Fruit fly (Drosophila melanogaster) whole organism, pupa: ENCODE data around the gene Charon.

Experiments used
- CG12605 ChIP-seq: fragments of 200-800 bp; sonication (Bioruptor generic); IDR thresholded peaks from 2 replicates; pipeline ENCODE4 v1.3.6; 2022; ENCODE audit warnings: missing biosample characterization, missing genetic modification characterization
- CG14655 ChIP-seq: fragments of 200-800 bp; sonication (Bioruptor generic); optimal IDR thresholded peaks from 3 replicates; lab custom pipeline; 2017; ENCODE audit warnings: mild to moderate bottlenecking, missing biosample characterization, missing genetic modification reagents, missing genetic modification characterization
- CG17806 ChIP-seq: fragments of 200-800 bp; sonication (Bioruptor generic); optimal IDR thresholded peaks from 2 replicates; lab custom pipeline; 2018; ENCODE audit warnings: missing biosample characterization, mild to moderate bottlenecking, missing genetic modification characterization, moderate library complexity
- CG4496 ChIP-seq: fragments of 200-800 bp; sonication (Bioruptor generic); IDR thresholded peaks from 3 replicates; pipeline ENCODE4 v1.3.6; 2022; ENCODE audit warnings: missing biosample characterization, missing genetic modification characterization
- CG8159 ChIP-seq: fragments of 200-800 bp; sonication (Bioruptor generic); optimal IDR thresholded peaks from 3 replicates; lab custom pipeline; 2018; ENCODE audit warnings: missing biosample characterization, mild to moderate bottlenecking, missing genetic modification characterization, moderate library complexity
- D1 ChIP-seq: fragments of 200-800 bp; sonication (Bioruptor generic); optimal IDR thresholded peaks from 2 replicates; lab custom pipeline; 2018; ENCODE audit warnings: missing biosample characterization, mild to moderate bottlenecking, missing genetic modification characterization, moderate library complexity
- Pif1A ChIP-seq: fragments of 200-800 bp; sonication (Bioruptor generic); optimal IDR thresholded peaks from 3 replicates; lab custom pipeline; 2016; ENCODE audit warnings: missing biosample characterization, missing genetic modification characterization

DNA sequence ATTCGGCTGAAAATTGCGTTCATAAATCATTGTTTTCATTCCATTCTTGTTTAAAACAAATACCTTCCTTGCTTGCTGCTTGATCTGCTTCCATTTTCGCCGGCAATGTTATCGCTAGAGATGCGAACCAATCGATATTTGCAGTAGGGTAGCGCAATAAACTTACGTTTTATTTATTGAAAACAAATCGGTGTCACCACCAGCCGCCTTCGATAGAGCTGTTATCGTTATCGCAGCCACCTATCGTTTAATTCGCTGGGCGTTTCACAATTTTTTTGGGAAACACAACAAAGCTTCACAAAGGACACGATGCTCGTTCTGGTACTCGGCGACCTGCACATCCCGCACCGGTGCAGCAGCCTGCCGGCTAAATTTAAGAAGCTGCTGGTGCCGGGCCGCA is 22.1 kb downstream of the Charon start, which contains the start of the genes Tfb4 and Vps29:
- TF ChIP-seq CG4496 (GFP tag; lab: Robert Waterston, UW) (peak; percentile 69), D1 (tag; lab: Kevin White, UChicago) (no peak), CG12605 (no peak), CG14655 (GFP tag; lab: Kevin White, UChicago) (no peak), Pif1A (no peak), CG17806 (tag; lab: Kevin White, UChicago) (no peak), CG8159 (tag; lab: Kevin White, UChicago) (no peak)
